Fruit fly (Drosophila melanogaster) whole organism, embryonic: ENCODE results near the gene CG42571.
A peak's percentile ranks its signal among the peaks of the same experiment; 100 is the strongest.

Experiments
- Abd-B ChIP-seq: fragments of 200-800 bp; sonication (Bioruptor generic); optimal IDR thresholded peaks from 2 replicates; lab custom pipeline; 2018; ENCODE audit warnings: missing biosample characterization, mild to moderate bottlenecking, missing genetic modification characterization, moderate library complexity
- Asciz ChIP-seq: fragments of 200-800 bp; sonication (Bioruptor generic); optimal IDR thresholded peaks from 2 replicates; lab custom pipeline; 2017; ENCODE audit warnings: missing biosample characterization, mild to moderate bottlenecking, missing genetic modification characterization, missing genetic modification reagents
- B-H1 ChIP-seq: fragments of 200-800 bp; sonication (Bioruptor generic); IDR thresholded peaks from 3 replicates; pipeline ENCODE4 v1.3.6; 2022; ENCODE audit warnings: missing biosample characterization, missing genetic modification characterization
- CG10147 ChIP-seq: fragments of 200-800 bp; sonication (Bioruptor generic); optimal IDR thresholded peaks from 2 replicates; lab custom pipeline; 2019; ENCODE audit warnings: missing biosample characterization, mild to moderate bottlenecking, missing genetic modification characterization, moderate library complexity
- CG10431 ChIP-seq: fragments of 200-800 bp; sonication (Bioruptor generic); optimal IDR thresholded peaks from 3 replicates; lab custom pipeline; 2018; ENCODE audit warnings: missing biosample characterization, mild to moderate bottlenecking, missing genetic modification characterization
- CG10462 ChIP-seq: fragments of 200-800 bp; sonication (Bioruptor generic); optimal IDR thresholded peaks from 2 replicates; lab custom pipeline; 2016; ENCODE audit warnings: missing biosample characterization, missing genetic modification characterization
- CG11093 ChIP-seq: fragments of 200-800 bp; sonication (Bioruptor generic); IDR thresholded peaks from 3 replicates; pipeline ENCODE4 v1.3.6; 2022; ENCODE audit warnings: missing biosample characterization, missing genetic modification characterization
- CG11456 ChIP-seq: fragments of 200-800 bp; sonication (Bioruptor generic); IDR thresholded peaks from 3 replicates; pipeline ENCODE4 v1.3.6; 2022; ENCODE audit warnings: missing biosample characterization, missing genetic modification characterization
- CG12071 ChIP-seq: fragments of 200-800 bp; sonication (Bioruptor generic); optimal IDR thresholded peaks from 3 replicates; lab custom pipeline; 2018; ENCODE audit warnings: missing biosample characterization, mild to moderate bottlenecking, missing genetic modification characterization
- CG13287 ChIP-seq: fragments of 200-800 bp; sonication (Bioruptor generic); IDR thresholded peaks from 2 replicates; pipeline ENCODE4 v1.3.6; 2022; ENCODE audit warnings: missing biosample characterization, missing genetic modification characterization; ENCODE audit not compliant: partially characterized antibody
- CG13296 ChIP-seq: fragments of 200-800 bp; sonication (Bioruptor generic); optimal IDR thresholded peaks from 3 replicates; lab custom pipeline; 2018; ENCODE audit warnings: missing biosample characterization, mild to moderate bottlenecking, missing genetic modification characterization
- CG15073 ChIP-seq: fragments of 200-800 bp; sonication (Bioruptor generic); optimal IDR thresholded peaks from 2 replicates; lab custom pipeline; 2016; ENCODE audit warnings: missing biosample characterization, missing genetic modification characterization
- CG17359 ChIP-seq: fragments of 200-800 bp; sonication (Bioruptor generic); optimal IDR thresholded peaks from 3 replicates; lab custom pipeline; 2018; ENCODE audit warnings: missing biosample characterization, mild to moderate bottlenecking, missing genetic modification characterization, moderate library complexity
- CG18764 ChIP-seq: fragments of 200-800 bp; sonication (Bioruptor generic); optimal IDR thresholded peaks from 3 replicates; lab custom pipeline; 2016; ENCODE audit warnings: missing biosample characterization, missing genetic modification characterization
- CG31388 ChIP-seq: fragments of 200-800 bp; sonication (Bioruptor generic); optimal IDR thresholded peaks from 2 replicates; lab custom pipeline; 2016; ENCODE audit warnings: missing biosample characterization, missing genetic modification characterization
- CG5180 ChIP-seq: fragments of 200-800 bp; sonication (Bioruptor generic); optimal IDR thresholded peaks from 3 replicates; lab custom pipeline; 2017; ENCODE audit warnings: missing biosample characterization, missing genetic modification characterization, mild to moderate bottlenecking, moderate library complexity, missing genetic modification reagents
- CG6272 ChIP-seq: fragments of 200-800 bp; sonication (Bioruptor generic); IDR thresholded peaks from 2 replicates; pipeline ENCODE4 v1.3.6; 2022; ENCODE audit warnings: missing biosample characterization, missing genetic modification characterization
- CG6854 ChIP-seq: fragments of 200-800 bp; sonication (Bioruptor generic); optimal IDR thresholded peaks from 3 replicates; lab custom pipeline; 2017; ENCODE audit warnings: missing biosample characterization, mild to moderate bottlenecking, missing genetic modification characterization
- CG7928 ChIP-seq: fragments of 200-800 bp; sonication (Bioruptor generic); optimal IDR thresholded peaks from 2 replicates; lab custom pipeline; 2017; ENCODE audit warnings: missing biosample characterization, mild to moderate bottlenecking, missing genetic modification characterization
- Dad ChIP-seq: fragments of 200-800 bp; sonication (Bioruptor generic); optimal IDR thresholded peaks from 3 replicates; lab custom pipeline; 2016; ENCODE audit warnings: missing biosample characterization, missing genetic modification characterization
- Dbx ChIP-seq: fragments of 200-800 bp; sonication (Bioruptor generic); IDR thresholded peaks from 3 replicates; pipeline ENCODE4 v1.3.6; 2022; ENCODE audit warnings: missing biosample characterization, missing genetic modification characterization
- Dip2 ChIP-seq: fragments of 200-800 bp; sonication (Bioruptor generic); IDR thresholded peaks from 2 replicates; pipeline ENCODE4 v1.3.6; 2022; ENCODE audit warnings: missing biosample characterization, missing genetic modification characterization
- Hr78 ChIP-seq, 2 experiments: fragments of 200-800 bp in 1 of 2; fragments of >200 bp in 1 of 2; sonication (Bioruptor generic) in 1 of 2; optimal IDR thresholded peaks; 2 replicates each; lab custom pipeline; 2017 to 2019; ENCODE audit warnings: missing biosample characterization in 2 of 2, missing genetic modification characterization in 2 of 2, mild to moderate bottlenecking in 1 of 2, moderate library complexity in 1 of 2
- Kr ChIP-seq: fragments of 200-800 bp; sonication (Bioruptor generic); optimal IDR thresholded peaks from 2 replicates; lab custom pipeline; 2017; ENCODE audit warnings: missing biosample characterization, mild to moderate bottlenecking, missing genetic modification characterization
- PHDP ChIP-seq: fragments of 200-800 bp; sonication (Bioruptor generic); optimal IDR thresholded peaks from 3 replicates; lab custom pipeline; 2018; ENCODE audit warnings: missing biosample characterization, mild to moderate bottlenecking, missing genetic modification characterization, moderate library complexity
- Sry-β ChIP-seq: fragments of 200-800 bp; sonication (Bioruptor generic); optimal IDR thresholded peaks from 2 replicates; lab custom pipeline; 2018; ENCODE audit warnings: missing biosample characterization, mild to moderate bottlenecking, missing genetic modification characterization, moderate library complexity
- Trl ChIP-seq, 3 experiments: fragments of >200 bp in 2 of 3; fragments of 200-800 bp in 1 of 3; sonication (Bioruptor generic) in 1 of 3; optimal IDR thresholded peaks; 2 replicates in 1 of 3; 3 replicates in 2 of 3; lab custom pipeline; 2016 to 2017; ENCODE audit warnings: missing biosample characterization in 1 of 3, missing genetic modification characterization in 1 of 3
- ara ChIP-seq: fragments of 200-800 bp; sonication (Bioruptor generic); IDR thresholded peaks from 2 replicates; pipeline ENCODE4 v1.3.6; 2022; ENCODE audit warnings: missing biosample characterization, missing genetic modification characterization
- bigmax ChIP-seq: fragments of 200-800 bp; sonication (Bioruptor generic); optimal IDR thresholded peaks from 2 replicates; lab custom pipeline; 2018; ENCODE audit warnings: missing biosample characterization, mild to moderate bottlenecking, missing genetic modification characterization
- caup ChIP-seq: fragments of 200-800 bp; sonication (Bioruptor generic); optimal IDR thresholded peaks from 3 replicates; lab custom pipeline; 2017; ENCODE audit warnings: missing biosample characterization, mild to moderate bottlenecking, missing genetic modification characterization, moderate library complexity; ENCODE audit not compliant: severe bottlenecking
- dpn ChIP-seq, 2 experiments: fragments of 200-800 bp; sonication (Bioruptor generic); optimal IDR thresholded peaks; 3 replicates each; lab custom pipeline; 2016; ENCODE audit warnings: missing biosample characterization in 2 of 2, missing genetic modification characterization in 2 of 2
- esg ChIP-seq: fragments of 200-800 bp; sonication (Bioruptor generic); conservative IDR thresholded peaks from 2 replicates; pipeline ENCODE4 v1.3.6; 2022; ENCODE audit warnings: missing biosample characterization, missing genetic modification characterization
- eve ChIP-seq, 2 experiments: fragments of >200 bp; optimal IDR thresholded peaks; 2 replicates each; lab custom pipeline; 2017; ENCODE audit warnings: missing biosample characterization in 2 of 2, missing genetic modification characterization in 2 of 2
- eyg ChIP-seq: fragments of 200-800 bp; sonication (Bioruptor generic); optimal IDR thresholded peaks from 3 replicates; lab custom pipeline; 2016; ENCODE audit warnings: missing biosample characterization, missing genetic modification characterization
- gce ChIP-seq: fragments of 200-800 bp; sonication (Bioruptor generic); IDR thresholded peaks from 3 replicates; pipeline ENCODE4 v1.3.6; 2022; ENCODE audit warnings: missing biosample characterization, missing genetic modification characterization
- gsb-n ChIP-seq: fragments of 200-800 bp; sonication (Bioruptor generic); optimal IDR thresholded peaks from 3 replicates; lab custom pipeline; 2018; ENCODE audit warnings: missing biosample characterization, mild to moderate bottlenecking, missing genetic modification characterization
- jumu ChIP-seq: fragments of 200-800 bp; sonication (Bioruptor generic); optimal IDR thresholded peaks from 3 replicates; lab custom pipeline; 2016; ENCODE audit warnings: missing biosample characterization, missing genetic modification characterization
- kah ChIP-seq: fragments of 200-800 bp; sonication (Bioruptor generic); optimal IDR thresholded peaks from 2 replicates; lab custom pipeline; 2018; ENCODE audit warnings: missing biosample characterization, mild to moderate bottlenecking, missing genetic modification characterization
- nom ChIP-seq: fragments of 200-800 bp; sonication (Bioruptor generic); optimal IDR thresholded peaks from 2 replicates; lab custom pipeline; 2017; ENCODE audit warnings: missing biosample characterization, missing genetic modification characterization, mild to moderate bottlenecking, moderate library complexity, missing genetic modification reagents
- odd ChIP-seq: fragments of 200-800 bp; sonication (Bioruptor generic); optimal IDR thresholded peaks from 2 replicates; lab custom pipeline; 2017; ENCODE audit warnings: missing biosample characterization, mild to moderate bottlenecking, missing genetic modification characterization
- phol ChIP-seq: fragments of 200-800 bp; sonication (Bioruptor generic); optimal IDR thresholded peaks from 3 replicates; lab custom pipeline; 2018; ENCODE audit warnings: missing biosample characterization, mild to moderate bottlenecking, missing genetic modification characterization, moderate library complexity
- sd ChIP-seq: fragments of 200-800 bp; sonication (Bioruptor generic); optimal IDR thresholded peaks from 3 replicates; lab custom pipeline; 2018; ENCODE audit warnings: missing biosample characterization, mild to moderate bottlenecking, missing genetic modification characterization, moderate library complexity
- sens ChIP-seq: fragments of 200-800 bp; sonication (Bioruptor generic); peaks from one replicate; lab custom pipeline; 2016; ENCODE audit warnings: missing biosample characterization, missing genetic modification characterization
- sna ChIP-seq: fragments of 200-800 bp; sonication (Bioruptor generic); IDR thresholded peaks from 2 replicates; pipeline ENCODE4 v1.3.6; 2022; ENCODE audit warnings: missing biosample characterization, missing genetic modification characterization; ENCODE audit not compliant: partially characterized antibody
- sr ChIP-seq: fragments of 200-800 bp; sonication (Bioruptor generic); IDR thresholded peaks from 3 replicates; pipeline ENCODE4 v1.3.6; 2022; ENCODE audit warnings: missing biosample characterization, missing genetic modification characterization
- ssp ChIP-seq: fragments of 200-800 bp; sonication (Bioruptor generic); IDR thresholded peaks from 2 replicates; pipeline ENCODE4 v1.3.6; 2022; ENCODE audit warnings: missing biosample characterization, missing genetic modification characterization
- usp ChIP-seq: fragments of >200 bp; optimal IDR thresholded peaks from 2 replicates; lab custom pipeline; 2017; ENCODE audit warnings: missing biosample characterization, missing genetic modification characterization
- vfl ChIP-seq: fragments of 200-800 bp; sonication (Bioruptor generic); optimal IDR thresholded peaks from 2 replicates; lab custom pipeline; 2016; ENCODE audit warnings: missing biosample characterization, missing genetic modification characterization
- vnd ChIP-seq: fragments of 200-800 bp; sonication (Bioruptor generic); IDR thresholded peaks from 3 replicates; pipeline ENCODE4 v1.3.6; 2022; ENCODE audit warnings: missing biosample characterization, missing genetic modification characterization; ENCODE audit not compliant: partially characterized antibody

CG42571 gene

DNA sequence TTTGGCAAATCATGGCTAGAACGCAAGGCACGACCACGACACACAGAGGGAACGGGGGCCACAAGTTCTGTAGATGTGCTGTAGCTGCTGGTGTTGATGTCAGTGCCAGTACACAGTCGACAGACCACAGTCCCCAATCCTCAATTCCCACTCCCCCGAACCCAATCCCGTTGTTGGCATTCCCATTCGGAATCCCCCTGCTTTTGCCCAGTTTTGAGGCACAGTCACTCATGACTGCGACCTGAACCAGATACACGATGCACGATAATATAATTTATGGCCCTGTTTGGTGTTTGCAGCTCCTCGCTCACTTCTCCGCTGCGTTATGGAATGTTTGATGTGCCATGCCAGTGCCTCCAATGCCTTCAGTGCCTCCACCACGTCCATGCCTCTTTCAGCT, 4.7 kb downstream of the CG42571 start (continued):
- TF ChIP-seq sd (tag; lab: Kevin White, UChicago) (peak; percentile 37), CG11456 (0 out of 3 replicates have a peak, but pooled peaks have one; percentile 40), usp (GFP tag; lab: Kevin White, UChicago) (no peak), Dad (GFP tag; lab: Kevin White, UChicago) (no peak), CG10462 (GFP tag; lab: Kevin White, UChicago) (no peak), CG10431 (GFP tag; lab: Kevin White, UChicago) (no peak), PHDP (tag; lab: Kevin White, UChicago) (no peak), Trl (optimal IDR thresholded peaks at IDR 0.05; lab: Kevin White, UChicago) (no peak), Trl (GFP tag; optimal IDR thresholded peaks at IDR 0.05; lab: Kevin White, UChicago) (no peak), gsb-n (tag; lab: Kevin White, UChicago) (no peak), CG15073 (no peak), esg (GFP tag; lab: Robert Waterston, UW) (no peak), caup (GFP tag; lab: Kevin White, UChicago) (no peak), CG13296 (GFP tag; lab: Kevin White, UChicago) (no peak), odd (GFP tag; lab: Kevin White, UChicago) (no peak), B-H1 (GFP tag; lab: Robert Waterston, UW) (no peak), sna (no peak), CG13287 (GFP tag; lab: Robert Waterston, UW) (no peak), dpn (GFP tag; optimal IDR thresholded peaks at IDR 0.05; lab: Kevin White, UChicago) (no peak), CG6854 (no peak), Dip2 (GFP tag; lab: Robert Waterston, UW) (no peak), CG7928 (GFP tag; lab: Kevin White, UChicago) (no peak), ara (GFP tag; lab: Robert Waterston, UW) (0 out of 2 replicates have a peak, but pooled peaks have one; percentile 17), Dbx (GFP tag; lab: Robert Waterston, UW) (0 out of 3 replicates have a peak, but pooled peaks have one; percentile 17)

DNA sequence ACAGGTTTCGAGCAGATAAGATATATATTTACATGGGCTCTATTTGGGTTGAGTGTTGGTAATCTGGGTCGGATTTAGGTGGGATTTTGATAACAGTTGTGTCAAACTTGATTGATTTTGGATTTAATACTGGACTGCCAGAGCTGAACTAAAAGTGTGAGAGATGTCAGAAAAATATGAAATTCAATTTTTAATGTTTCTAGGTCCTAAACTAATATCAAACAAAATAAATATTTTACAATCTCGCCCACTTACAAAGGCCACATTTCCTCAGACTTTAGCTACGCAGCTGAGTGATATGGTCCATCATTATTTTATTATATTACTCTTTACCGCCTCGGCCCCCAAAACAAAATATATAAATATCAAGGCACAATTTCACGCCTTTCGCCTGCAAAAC, 10.5 kb downstream of the CG42571 start:
- TF ChIP-seq CG18764 (GFP tag; lab: Kevin White, UChicago) (no peak), eyg (GFP tag; lab: Kevin White, UChicago) (no peak), Kr (GFP tag; lab: Kevin White, UChicago) (no peak), ssp (no peak), sens (GFP tag; lab: Kevin White, UChicago) (peak; percentile 69), ara (GFP tag; lab: Robert Waterston, UW) (no peak), jumu (GFP tag; lab: Kevin White, UChicago) (no peak), eve (GFP tag; optimal IDR thresholded peaks at IDR 0.05; lab: Kevin White, UChicago) (peak in 1 of 2 experiments; percentile 52), kah (peak; percentile 48), vfl (no peak), sr (GFP tag; lab: Robert Waterston, UW) (0 out of 3 replicates have a peak, but pooled peaks have one; percentile 4), Hr78 (GFP tag; optimal IDR thresholded peaks at IDR 0.05; lab: Kevin White, UChicago) (no peak)

DNA sequence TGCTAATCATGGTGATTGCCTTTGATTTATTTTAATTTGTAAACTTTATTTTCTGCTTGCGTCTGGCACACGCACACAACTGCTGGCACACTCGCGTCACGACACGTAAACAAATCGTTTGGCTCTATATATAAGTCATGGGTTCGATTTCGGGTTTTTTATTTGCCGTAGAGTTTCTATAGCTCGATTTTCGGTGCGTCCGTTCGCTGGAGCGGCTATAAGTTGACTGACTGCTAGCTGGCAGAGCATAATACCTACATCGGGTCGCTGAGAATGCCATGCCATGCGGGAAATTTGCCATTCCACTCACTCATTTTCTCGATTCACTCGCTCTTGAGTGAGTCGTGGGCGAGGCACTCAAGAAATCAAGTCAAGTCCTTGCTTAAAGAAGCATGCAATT, 11.9 kb downstream of the CG42571 start, which contains the start of gene comm:
comm (minus strand) TSS at position 236 of the 400 bp plus-strand sequence.
- no peak for TF ChIP-seq Sry-β
- TF ChIP-seq CG12071 (GFP tag; lab: Kevin White, UChicago) = peak; percentile 57
- peak; percentile 27 for TF ChIP-seq CG17359 (tag; lab: Kevin White, UChicago)
- TF ChIP-seq CG31388 (GFP tag; lab: Kevin White, UChicago) = no peak
- TF ChIP-seq gce (GFP tag; lab: Robert Waterston, UW) = no peak; the same call in 2 of the 3 replicates
- TF ChIP-seq vnd = no peak
- no peak for TF ChIP-seq nom
- no peak for TF ChIP-seq Asciz
- TF ChIP-seq CG11093 = no peak
- no peak for TF ChIP-seq CG10147
- no peak for TF ChIP-seq Abd-B (GFP tag; lab: Kevin White, UChicago)
- no peak for TF ChIP-seq CG5180
- TF ChIP-seq ssp = no peak
- no peak for TF ChIP-seq CG6272
- TF ChIP-seq bigmax (GFP tag; lab: Kevin White, UChicago) = no peak
- no peak for TF ChIP-seq phol (tag; lab: Kevin White, UChicago)
